Fruit fly (Drosophila melanogaster) whole organism, embryonic: Measurements from ENCODE around the gene CG12521.

Source experiments
- Atf3 ChIP-seq: fragments of 200-800 bp; sonication (Bioruptor generic); optimal IDR thresholded peaks from 3 replicates; lab custom pipeline; 2016; ENCODE audit warnings: missing biosample characterization, missing genetic modification characterization
- BEAF-32 ChIP-seq: fragments of 200-800 bp; sonication (Bioruptor generic); optimal IDR thresholded peaks from 3 replicates; lab custom pipeline; 2017; ENCODE audit warnings: missing biosample characterization, missing genetic modification characterization, mild to moderate bottlenecking, moderate library complexity, missing genetic modification reagents
- CG11504 ChIP-seq: fragments of 200-800 bp; sonication (Bioruptor generic); optimal IDR thresholded peaks from 3 replicates; lab custom pipeline; 2019; ENCODE audit warnings: missing biosample characterization, mild to moderate bottlenecking, missing genetic modification characterization, moderate library complexity
- CG12219 ChIP-seq: fragments of 200-800 bp; sonication (Bioruptor generic); optimal IDR thresholded peaks from 3 replicates; lab custom pipeline; 2018; ENCODE audit warnings: missing biosample characterization, mild to moderate bottlenecking, missing genetic modification characterization
- CG13123 ChIP-seq: fragments of 200-800 bp; sonication (Bioruptor generic); optimal IDR thresholded peaks from 2 replicates; lab custom pipeline; 2016; ENCODE audit warnings: missing biosample characterization, missing genetic modification characterization
- CG14014 ChIP-seq: fragments of 200-800 bp; sonication (Bioruptor generic); IDR thresholded peaks from 2 replicates; pipeline ENCODE4 v1.3.6; 2022; ENCODE audit warnings: missing biosample characterization, missing genetic modification characterization
- CG14050 ChIP-seq: fragments of 200-800 bp; sonication (Bioruptor generic); IDR thresholded peaks from 3 replicates; pipeline ENCODE4 v1.3.6; 2022; ENCODE audit warnings: missing biosample characterization, missing genetic modification characterization
- CG15601 ChIP-seq: fragments of 200-800 bp; sonication (Bioruptor generic); optimal IDR thresholded peaks from 3 replicates; lab custom pipeline; 2019; ENCODE audit warnings: missing biosample characterization, mild to moderate bottlenecking, missing genetic modification characterization, moderate library complexity
- CG17361 ChIP-seq: fragments of 200-800 bp; sonication (Bioruptor generic); IDR thresholded peaks from 3 replicates; pipeline ENCODE4 v1.3.6; 2022; ENCODE audit warnings: missing biosample characterization, missing genetic modification characterization
- CG17568 ChIP-seq: fragments of 200-800 bp; sonication (Bioruptor generic); optimal IDR thresholded peaks from 2 replicates; lab custom pipeline; 2018; ENCODE audit warnings: missing biosample characterization, mild to moderate bottlenecking, missing genetic modification characterization, moderate library complexity
- CG2116 ChIP-seq: fragments of 200-800 bp; sonication (Bioruptor generic); optimal IDR thresholded peaks from 3 replicates; lab custom pipeline; 2018; ENCODE audit warnings: missing biosample characterization, mild to moderate bottlenecking, missing genetic modification characterization
- CG3847 ChIP-seq: fragments of 200-800 bp; sonication (Bioruptor generic); IDR thresholded peaks from 2 replicates; pipeline ENCODE4 v1.3.6; 2022; ENCODE audit warnings: missing biosample characterization, missing genetic modification characterization
- CG4328 ChIP-seq: fragments of 200-800 bp; sonication (Bioruptor generic); optimal IDR thresholded peaks from 3 replicates; lab custom pipeline; 2017; ENCODE audit warnings: missing biosample characterization, missing genetic modification reagents, missing genetic modification characterization
- CG6254 ChIP-seq: fragments of 200-800 bp; sonication (Bioruptor generic); optimal IDR thresholded peaks from 3 replicates; lab custom pipeline; 2017; ENCODE audit warnings: mild to moderate bottlenecking, missing biosample characterization, missing genetic modification reagents, missing genetic modification characterization
- CG6654 ChIP-seq: fragments of 200-800 bp; sonication (Bioruptor generic); optimal IDR thresholded peaks from 2 replicates; lab custom pipeline; 2017; ENCODE audit warnings: missing biosample characterization, mild to moderate bottlenecking, missing genetic modification characterization
- CG7357 ChIP-seq: fragments of 200-800 bp; sonication (Bioruptor generic); IDR thresholded peaks from 3 replicates; pipeline ENCODE4 v1.3.6; 2022; ENCODE audit warnings: missing biosample characterization, missing genetic modification characterization
- CG7928 ChIP-seq: fragments of 200-800 bp; sonication (Bioruptor generic); optimal IDR thresholded peaks from 2 replicates; lab custom pipeline; 2017; ENCODE audit warnings: missing biosample characterization, mild to moderate bottlenecking, missing genetic modification characterization
- CG8290 ChIP-seq, 3 experiments: fragments of 200-800 bp; sonication (Bioruptor generic); optimal IDR thresholded peaks; 2 replicates each; lab custom pipeline; 2016 to 2019; ENCODE audit warnings: missing biosample characterization in 3 of 3, missing genetic modification characterization in 3 of 3, mild to moderate bottlenecking in 2 of 3, moderate library complexity in 1 of 3
- CG9609 ChIP-seq: fragments of 200-800 bp; sonication (Bioruptor generic); optimal IDR thresholded peaks from 3 replicates; lab custom pipeline; 2016; ENCODE audit warnings: missing biosample characterization, missing genetic modification characterization
- CTCF ChIP-seq: fragments of 200-800 bp; sonication (Bioruptor generic); optimal IDR thresholded peaks from 2 replicates; lab custom pipeline; 2017; ENCODE audit warnings: missing biosample characterization, mild to moderate bottlenecking, missing genetic modification characterization, moderate library complexity
- Deaf1 ChIP-seq: fragments of 200-800 bp; optimal IDR thresholded peaks from 3 replicates; lab custom pipeline; 2019; ENCODE audit warnings: missing biosample characterization, mild to moderate bottlenecking, missing genetic modification characterization, moderate library complexity
- Doc2 ChIP-seq: fragments of 200-800 bp; sonication (Bioruptor generic); IDR thresholded peaks from 2 replicates; pipeline ENCODE4 v1.3.6; 2022; ENCODE audit warnings: missing biosample characterization, missing genetic modification characterization
- E2f2 ChIP-seq: fragments of 200-800 bp; sonication (Bioruptor generic); IDR thresholded peaks from 2 replicates; pipeline ENCODE4 v1.3.6; 2022; ENCODE audit warnings: missing biosample characterization, missing genetic modification characterization
- Ets65A ChIP-seq: fragments of 200-800 bp; sonication (Bioruptor generic); peaks from one replicate; lab custom pipeline; 2016; ENCODE audit warnings: missing biosample characterization, missing genetic modification characterization
- GATAe ChIP-seq: fragments of 200-800 bp; sonication (Bioruptor generic); conservative IDR thresholded peaks from 2 replicates; pipeline ENCODE4 v1.3.6; 2022; ENCODE audit warnings: missing biosample characterization, missing genetic modification characterization
- HLH3B ChIP-seq: fragments of 200-800 bp; sonication (Bioruptor generic); IDR thresholded peaks from 2 replicates; pipeline ENCODE4 v1.3.6; 2022; ENCODE audit warnings: missing biosample characterization, missing genetic modification characterization
- Lhr ChIP-seq: fragments of 200-800 bp; sonication (Bioruptor generic); optimal IDR thresholded peaks from 3 replicates; lab custom pipeline; 2017; ENCODE audit warnings: mild to moderate bottlenecking, missing biosample characterization, missing genetic modification reagents, missing genetic modification characterization
- Med ChIP-seq: fragments of 200-800 bp; sonication (Bioruptor generic); peaks from one replicate; lab custom pipeline; 2016; ENCODE audit warnings: missing biosample characterization, missing genetic modification characterization, mild to moderate bottlenecking, inconsistent platforms, moderate library complexity
- Ravus ChIP-seq: fragments of 200-800 bp; sonication (Bioruptor generic); IDR thresholded peaks from 2 replicates; pipeline ENCODE4 v1.3.6; 2022; ENCODE audit warnings: missing biosample characterization, missing genetic modification characterization
- Six4 ChIP-seq: fragments of 200-800 bp; sonication (Bioruptor generic); optimal IDR thresholded peaks from 2 replicates; lab custom pipeline; 2016; ENCODE audit warnings: missing biosample characterization, missing genetic modification characterization
- cato ChIP-seq: fragments of 200-800 bp; sonication (Bioruptor generic); optimal IDR thresholded peaks from 2 replicates; lab custom pipeline; 2016; ENCODE audit warnings: missing biosample characterization, missing genetic modification characterization, borderline replicate concordance
- danr ChIP-seq: fragments of 200-800 bp; sonication (Bioruptor generic); IDR thresholded peaks from 2 replicates; pipeline ENCODE4 v1.3.6; 2022; ENCODE audit warnings: missing biosample characterization, missing genetic modification characterization
- disco-r ChIP-seq: fragments of 200-800 bp; sonication (Bioruptor generic); optimal IDR thresholded peaks from 2 replicates; lab custom pipeline; 2016; ENCODE audit warnings: missing biosample characterization, missing genetic modification characterization
- ewg ChIP-seq: fragments of 200-800 bp; sonication (Bioruptor generic); optimal IDR thresholded peaks from 3 replicates; lab custom pipeline; 2017; ENCODE audit warnings: mild to moderate bottlenecking, missing biosample characterization, missing genetic modification reagents, missing genetic modification characterization
- fd96Cb ChIP-seq: fragments of 200-800 bp; sonication (Bioruptor generic); optimal IDR thresholded peaks from 2 replicates; lab custom pipeline; 2018; ENCODE audit warnings: missing biosample characterization, mild to moderate bottlenecking, missing genetic modification characterization, moderate library complexity
- gem ChIP-seq: fragments of 200-800 bp; sonication (Bioruptor generic); optimal IDR thresholded peaks from 2 replicates; lab custom pipeline; 2019; ENCODE audit warnings: missing biosample characterization, mild to moderate bottlenecking, missing genetic modification characterization, moderate library complexity
- grau ChIP-seq: fragments of 200-800 bp; optimal IDR thresholded peaks from 3 replicates; lab custom pipeline; 2019; ENCODE audit warnings: missing biosample characterization, mild to moderate bottlenecking, missing genetic modification characterization, moderate library complexity
- ind ChIP-seq: fragments of 200-800 bp; sonication (Bioruptor generic); optimal IDR thresholded peaks from 3 replicates; lab custom pipeline; 2016; ENCODE audit warnings: missing biosample characterization, missing genetic modification characterization
- jigr1 ChIP-seq: fragments of 200-800 bp; sonication (Bioruptor generic); IDR thresholded peaks from 3 replicates; pipeline ENCODE4 v1.3.6; 2022; ENCODE audit warnings: missing biosample characterization, missing genetic modification characterization
- kah ChIP-seq: fragments of 200-800 bp; sonication (Bioruptor generic); optimal IDR thresholded peaks from 2 replicates; lab custom pipeline; 2018; ENCODE audit warnings: missing biosample characterization, mild to moderate bottlenecking, missing genetic modification characterization
- kay ChIP-seq: fragments of 200-800 bp; sonication (Bioruptor generic); optimal IDR thresholded peaks from 2 replicates; lab custom pipeline; 2016; ENCODE audit warnings: missing biosample characterization, missing genetic modification characterization
- lab ChIP-seq: fragments of 200-800 bp; sonication (Bioruptor generic); optimal IDR thresholded peaks from 3 replicates; lab custom pipeline; 2017; ENCODE audit warnings: missing biosample characterization, missing genetic modification characterization, mild to moderate bottlenecking, moderate library complexity, missing genetic modification reagents
- row ChIP-seq: fragments of 200-800 bp; sonication (Bioruptor generic); IDR thresholded peaks from 3 replicates; pipeline ENCODE4 v1.3.6; 2022; ENCODE audit warnings: missing biosample characterization, missing genetic modification characterization
- sens ChIP-seq: fragments of 200-800 bp; sonication (Bioruptor generic); peaks from one replicate; lab custom pipeline; 2016; ENCODE audit warnings: missing biosample characterization, missing genetic modification characterization
- seq ChIP-seq: fragments of 200-800 bp; sonication (Bioruptor generic); IDR thresholded peaks from 2 replicates; pipeline ENCODE4 v1.3.6; 2022; ENCODE audit warnings: missing biosample characterization, missing genetic modification characterization
- stwl ChIP-seq: fragments of 200-800 bp; sonication (Bioruptor generic); optimal IDR thresholded peaks from 3 replicates; lab custom pipeline; 2018; ENCODE audit warnings: missing biosample characterization, mild to moderate bottlenecking, missing genetic modification characterization, moderate library complexity
- tio ChIP-seq: fragments of 200-800 bp; sonication (Bioruptor generic); optimal IDR thresholded peaks from 2 replicates; lab custom pipeline; 2017; ENCODE audit warnings: missing biosample characterization, missing genetic modification characterization, inconsistent platforms
- zen2 ChIP-seq: fragments of 200-800 bp; sonication (Bioruptor generic); IDR thresholded peaks from 3 replicates; pipeline ENCODE4 v1.3.6; 2022; ENCODE audit warnings: missing biosample characterization, missing genetic modification characterization; ENCODE audit not compliant: partially characterized antibody

The CG12521 gene

DNA sequence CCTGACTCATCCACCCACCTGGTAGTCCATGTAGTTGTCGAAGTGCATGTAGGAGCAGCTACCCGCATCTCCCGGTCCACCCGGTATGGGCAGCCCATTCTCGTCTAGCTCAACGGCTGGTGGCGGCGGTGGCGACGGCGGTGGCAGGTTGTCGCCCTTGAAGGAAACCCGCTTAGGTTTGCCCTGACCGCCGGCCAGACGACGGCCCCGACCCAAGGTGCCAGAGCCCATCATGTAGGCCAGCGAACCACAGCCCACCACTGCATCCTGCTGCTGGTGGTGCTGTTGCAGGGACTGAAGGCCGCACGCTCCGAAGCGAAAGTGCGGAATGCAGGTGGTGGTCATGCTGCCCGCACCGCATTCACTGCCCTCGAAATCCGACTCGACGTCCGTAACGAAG is 14.7 kb upstream of the CG12521 start:
- TF ChIP-seq CG14014 (GFP tag; lab: Robert Waterston, UW): no peak
- peak; percentile 66 for TF ChIP-seq Ets65A
- TF ChIP-seq sens (GFP tag; lab: Kevin White, UChicago): peak; percentile 56
- 0 out of 2 replicates have a peak, but pooled peaks have one; percentile 26 for TF ChIP-seq Doc2 (GFP tag; lab: Robert Waterston, UW)
- no peak for TF ChIP-seq Ravus (GFP tag; lab: Robert Waterston, UW)
- TF ChIP-seq Med: peak; percentile 22

DNA sequence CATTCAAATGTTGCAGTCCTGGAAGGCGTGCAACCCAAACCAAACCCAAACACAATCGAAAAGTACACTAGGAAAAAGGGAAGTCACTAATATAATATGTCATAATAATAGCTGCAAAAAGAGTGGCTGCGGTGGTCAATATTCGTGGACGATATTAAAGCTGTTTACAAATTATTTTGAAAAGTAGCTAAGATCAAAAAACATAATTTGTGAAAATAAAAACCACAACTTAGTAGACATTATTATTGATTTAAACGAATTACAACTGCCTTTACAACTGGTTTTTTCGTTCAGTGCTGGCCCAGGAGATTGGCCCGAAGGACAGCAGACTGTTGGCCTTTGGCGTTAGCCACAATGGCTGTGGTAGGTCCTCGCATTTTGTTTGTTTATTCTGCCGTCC is 11.1 kb upstream of the CG12521 start:
- TF ChIP-seq CG14050 (GFP tag; lab: Robert Waterston, UW): no peak
- no peak for TF ChIP-seq kay (GFP tag; lab: Kevin White, UChicago)
- no peak for TF ChIP-seq HLH3B (GFP tag; lab: Robert Waterston, UW)
- TF ChIP-seq ewg (GFP tag; lab: Kevin White, UChicago): no peak
- no peak for TF ChIP-seq zen2 (GFP tag; lab: Robert Waterston, UW)
- TF ChIP-seq lab (GFP tag; lab: Kevin White, UChicago): peak; percentile 1
- TF ChIP-seq Six4: no peak
- TF ChIP-seq CG13123 (GFP tag; lab: Kevin White, UChicago): no peak
- TF ChIP-seq Med: peak; percentile 68
- TF ChIP-seq disco-r (GFP tag; lab: Kevin White, UChicago): no peak
- peak; percentile 7 for TF ChIP-seq CG11504
- TF ChIP-seq kah (GFP tag; lab: Kevin White, UChicago): no peak
- no peak for TF ChIP-seq cato
- TF ChIP-seq ind: no peak
- no peak for TF ChIP-seq CG3847 (GFP tag; lab: Robert Waterston, UW)
- TF ChIP-seq Lhr: no peak
- no peak for TF ChIP-seq CG8290 (GFP tag; optimal IDR thresholded peaks at IDR 0.05; lab: Kevin White, UChicago)
- TF ChIP-seq CG8290 (tag; optimal IDR thresholded peaks at IDR 0.05; lab: Kevin White, UChicago): no peak
- no peak for TF ChIP-seq CG4328
- no peak for TF ChIP-seq CG6254 (GFP tag; lab: Kevin White, UChicago)
- TF ChIP-seq jigr1 (GFP tag; lab: Robert Waterston, UW): no peak

dm6 chr3L:11852924-11853323 is 5.3 kb upstream of the CG12521 start:
- TF ChIP-seq CTCF (GFP tag; lab: Kevin White, UChicago) (peak; percentile 76), seq (GFP tag; lab: Robert Waterston, UW) (no peak), CG17361 (GFP tag; lab: Robert Waterston, UW) (no peak)
- TF ChIP-seq, all 482 proteins: peak for 1

DNA sequence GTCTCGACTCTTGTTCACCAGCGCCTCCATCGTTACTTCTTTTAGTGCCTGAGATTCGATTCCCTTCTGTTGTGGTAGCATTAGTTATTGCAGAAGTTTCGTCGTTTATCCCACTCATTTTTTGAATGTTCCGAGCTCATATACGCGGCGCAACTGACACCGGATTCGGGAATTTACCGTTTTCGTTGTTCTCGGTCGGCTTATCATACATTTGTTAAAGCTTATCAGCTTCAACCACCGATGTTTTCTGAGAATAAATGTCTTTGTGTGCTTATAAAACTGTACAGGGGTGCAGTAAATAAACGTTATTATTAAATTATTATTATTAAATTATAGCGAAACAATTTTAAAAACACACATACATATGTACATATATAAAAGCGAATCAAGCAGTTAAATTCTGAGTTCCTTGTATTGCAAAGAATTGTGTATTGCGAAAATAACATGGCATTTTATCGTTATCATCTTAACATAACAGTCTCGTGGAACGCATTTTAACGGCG is 11.0 kb downstream of the CG12521 start, which contains the start of gene CG43064:
CG43064 (minus strand) TSS at position 147 of the 503 bp plus-strand sequence.
- no peak for TF ChIP-seq Atf3
- peak; percentile 22 for TF ChIP-seq gem
- TF ChIP-seq kay (GFP tag; lab: Kevin White, UChicago): no peak
- TF ChIP-seq danr: no peak
- peak; percentile 87 for TF ChIP-seq CG6654 (GFP tag; lab: Kevin White, UChicago)
- no peak for TF ChIP-seq CG2116 (GFP tag; lab: Kevin White, UChicago)
- 0 out of 3 replicates have a peak, but pooled peaks have one; percentile 31 for TF ChIP-seq row
- peak; percentile 77 for TF ChIP-seq GATAe (GFP tag; lab: Robert Waterston, UW)
- TF ChIP-seq CG7928 (GFP tag; lab: Kevin White, UChicago): peak; percentile 62
- TF ChIP-seq grau (tag; lab: Kevin White, UChicago): no peak
- no peak for TF ChIP-seq stwl (tag; lab: Kevin White, UChicago)
- TF ChIP-seq fd96Cb (tag; lab: Kevin White, UChicago): no peak
- peak; percentile 77 for TF ChIP-seq Deaf1 (tag; lab: Kevin White, UChicago)
- peak; percentile 47 for TF ChIP-seq CG15601
- no peak for TF ChIP-seq CG17568 (GFP tag; lab: Kevin White, UChicago)
- TF ChIP-seq CG12219 (GFP tag; lab: Kevin White, UChicago): no peak
- TF ChIP-seq E2f2 (GFP tag; lab: Robert Waterston, UW): no peak
- no peak for TF ChIP-seq CG7357 (GFP tag; lab: Robert Waterston, UW)
- no peak for TF ChIP-seq CG9609 (GFP tag; lab: Kevin White, UChicago)
- no peak for TF ChIP-seq tio (GFP tag; lab: Kevin White, UChicago)
- TF ChIP-seq BEAF-32: peak; percentile 7
